Fruit fly (Drosophila melanogaster): ENCODE results near the gene CG4995.

Gene CG4995

DNA sequence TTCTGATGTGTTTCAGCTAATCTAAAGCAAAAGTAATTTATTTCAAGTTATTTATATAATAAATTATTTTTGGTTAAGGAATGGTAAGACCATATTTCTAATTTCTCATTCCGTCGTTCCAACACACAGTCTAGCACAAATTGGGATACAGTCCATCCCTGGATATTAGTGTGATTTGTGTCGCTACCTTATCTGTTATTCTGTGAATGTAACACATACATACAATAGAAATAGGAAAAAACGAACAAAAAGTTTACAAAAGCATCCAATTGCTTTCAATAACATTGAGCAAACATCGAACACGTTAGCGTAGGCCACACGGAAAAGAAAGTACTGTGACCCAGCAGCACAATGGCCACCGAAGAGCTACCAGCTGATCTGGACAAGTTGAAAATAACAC, 44.2 kb downstream of the CG4995 start, which contains the start of gene CG5056 (continued):
- TF ChIP-seq eve (GFP tag; optimal IDR thresholded peaks at IDR 0.05) (no peak), CG9876 (GFP tag; optimal IDR thresholded peaks at IDR 0.05) (no peak), shn (GFP tag; optimal IDR thresholded peaks at IDR 0.05) (no peak), H2.0 (GFP tag; IDR thresholded peaks at IDR 0.05) (no peak), CG10209 (GFP tag; optimal IDR thresholded peaks at IDR 0.05) (no peak), Drgx (GFP tag; IDR thresholded peaks at IDR 0.05) (no peak), CG10959 (GFP tag; IDR thresholded peaks at IDR 0.05) (no peak), CG14014 (GFP tag; IDR thresholded peaks at IDR 0.05) (no peak), pum (GFP tag; optimal IDR thresholded peaks at IDR 0.05) (no peak), gro (GFP tag; optimal IDR thresholded peaks at IDR 0.05) (peak; percentile 1), Aef1 (GFP tag; IDR thresholded peaks at IDR 0.05) (no peak), CG33213 (GFP tag; optimal IDR thresholded peaks at IDR 0.05) (no peak), onecut (GFP tag; IDR thresholded peaks at IDR 0.05) (no peak), gsb (GFP tag; IDR thresholded peaks at IDR 0.05) (no peak), Hand (GFP tag; optimal IDR thresholded peaks at IDR 0.05) (no peak), knrl (GFP tag; IDR thresholded peaks at IDR 0.05; ENCODE audit: partially characterized antibody) (peak; percentile 39; the same call in 1 of the 3 replicates), CG30020 (tag; optimal IDR thresholded peaks at IDR 0.05) (peak; percentile 100), CG9817 (tag; optimal IDR thresholded peaks at IDR 0.05) (no peak), HLH3B (GFP tag; IDR thresholded peaks at IDR 0.05) (no peak), dm (GFP tag; optimal IDR thresholded peaks at IDR 0.05) (no peak), CG12391 (tag; optimal IDR thresholded peaks at IDR 0.05) (peak; percentile 47), CG11398 (GFP tag; optimal IDR thresholded peaks at IDR 0.05) (no peak), CG3281 (GFP tag; optimal IDR thresholded peaks at IDR 0.05) (no peak), aop (GFP tag; IDR thresholded peaks at IDR 0.05) (no peak), CG14667 (GFP tag; IDR thresholded peaks at IDR 0.05) (peak; percentile 30; the same call in 1 of the 2 replicates), Mrtf (GFP tag; IDR thresholded peaks at IDR 0.05) (no peak), kni (GFP tag; optimal IDR thresholded peaks at IDR 0.05) (no peak), abd-A (tag; optimal IDR thresholded peaks at IDR 0.05) (no peak), oc (tag; optimal IDR thresholded peaks at IDR 0.05) (no peak), CG7372 (GFP tag; IDR thresholded peaks at IDR 0.05) (no peak), lmd (GFP tag; IDR thresholded peaks at IDR 0.05) (peak; percentile 16; the same call in 1 of the 2 replicates), CG10654 (GFP tag; optimal IDR thresholded peaks at IDR 0.05) (no peak), CG31388 (GFP tag; optimal IDR thresholded peaks at IDR 0.05) (no peak), jigr1 (GFP tag; IDR thresholded peaks at IDR 0.05) (no peak; the same call in 2 of the 3 replicates), CG14860 (GFP tag; IDR thresholded peaks at IDR 0.05; ENCODE audit: partially characterized antibody) (no peak), CG12659 (GFP tag; optimal IDR thresholded peaks at IDR 0.05) (peak; percentile 75), Camta (GFP tag; optimal IDR thresholded peaks at IDR 0.05) (no peak), BEAF-32 (GFP tag; optimal IDR thresholded peaks at IDR 0.05) (peak; percentile 44), CG15696 (tag; optimal IDR thresholded peaks at IDR 0.05) (peak; percentile 18), bab2 (GFP tag; optimal IDR thresholded peaks at IDR 0.05) (no peak), Poxn (GFP tag; IDR thresholded peaks at IDR 0.05) (no peak), dmrt11E (tag; optimal IDR thresholded peaks at IDR 0.05) (peak; percentile 13), lola (GFP tag; optimal IDR thresholded peaks at IDR 0.05) (no peak), mam (GFP tag; optimal IDR thresholded peaks at IDR 0.05) (no peak), CG7357 (GFP tag; IDR thresholded peaks at IDR 0.05) (no peak), Mes4 (GFP tag; optimal IDR thresholded peaks at IDR 0.05) (no peak), ap (GFP tag; IDR thresholded peaks at IDR 0.05) (no peak), sim (GFP tag; IDR thresholded peaks at IDR 0.05) (no peak), NFAT (GFP tag; IDR thresholded peaks at IDR 0.05) (no peak), CG10147 (GFP tag; optimal IDR thresholded peaks at IDR 0.05) (peak; percentile 48), CG8944 (GFP tag; optimal IDR thresholded peaks at IDR 0.05) (no peak), sisA (GFP tag; IDR thresholded peaks at IDR 0.05) (no peak)
